Fruit fly (Drosophila melanogaster) whole organism, embryonic: ENCODE data around the gene CG12301.

Experiments
- BEAF-32 ChIP-seq: fragments of 200-800 bp; sonication (Bioruptor generic); optimal IDR thresholded peaks from 3 replicates; lab custom pipeline; 2017; ENCODE audit warnings: missing biosample characterization, missing genetic modification characterization, mild to moderate bottlenecking, moderate library complexity, missing genetic modification reagents
- CG10274 ChIP-seq: fragments of 200-800 bp; sonication (Bioruptor generic); optimal IDR thresholded peaks from 3 replicates; lab custom pipeline; 2017; ENCODE audit warnings: missing biosample characterization, mild to moderate bottlenecking, missing genetic modification characterization
- CG11696 ChIP-seq: fragments of 200-800 bp; sonication (Bioruptor generic); IDR thresholded peaks from 2 replicates; pipeline ENCODE4 v1.3.6; 2022; ENCODE audit warnings: missing biosample characterization, missing genetic modification characterization
- CG13287 ChIP-seq: fragments of 200-800 bp; sonication (Bioruptor generic); IDR thresholded peaks from 2 replicates; pipeline ENCODE4 v1.3.6; 2022; ENCODE audit warnings: missing biosample characterization, missing genetic modification characterization; ENCODE audit not compliant: partially characterized antibody
- CG14014 ChIP-seq: fragments of 200-800 bp; sonication (Bioruptor generic); IDR thresholded peaks from 2 replicates; pipeline ENCODE4 v1.3.6; 2022; ENCODE audit warnings: missing biosample characterization, missing genetic modification characterization
- CG14710 ChIP-seq: fragments of 200-800 bp; sonication (Bioruptor generic); optimal IDR thresholded peaks from 3 replicates; lab custom pipeline; 2019; ENCODE audit warnings: missing biosample characterization, mild to moderate bottlenecking, missing genetic modification characterization, moderate library complexity
- CG17361 ChIP-seq: fragments of 200-800 bp; sonication (Bioruptor generic); IDR thresholded peaks from 3 replicates; pipeline ENCODE4 v1.3.6; 2022; ENCODE audit warnings: missing biosample characterization, missing genetic modification characterization
- CG18262 ChIP-seq: fragments of 200-800 bp; optimal IDR thresholded peaks from 3 replicates; lab custom pipeline; 2019; ENCODE audit warnings: missing biosample characterization, mild to moderate bottlenecking, missing genetic modification characterization, moderate library complexity
- CG2129 ChIP-seq: fragments of 200-800 bp; sonication (Bioruptor generic); IDR thresholded peaks from 2 replicates; pipeline ENCODE4 v1.3.6; 2022; ENCODE audit warnings: missing biosample characterization, missing genetic modification characterization; ENCODE audit not compliant: partially characterized antibody
- CG2889 ChIP-seq: fragments of 200-800 bp; sonication (Bioruptor generic); IDR thresholded peaks from 3 replicates; pipeline ENCODE4 v1.3.6; 2022; ENCODE audit warnings: missing biosample characterization, missing genetic modification characterization
- CG6175 ChIP-seq: fragments of 200-800 bp; sonication (Bioruptor generic); IDR thresholded peaks from 3 replicates; pipeline ENCODE4 v1.3.6; 2022; ENCODE audit warnings: missing biosample characterization, missing genetic modification characterization
- CG7745 ChIP-seq: fragments of 200-800 bp; sonication (Bioruptor generic); optimal IDR thresholded peaks from 2 replicates; lab custom pipeline; 2018; ENCODE audit warnings: missing biosample characterization, mild to moderate bottlenecking, missing genetic modification characterization, moderate library complexity
- CG7963 ChIP-seq: fragments of 200-800 bp; sonication (Bioruptor generic); IDR thresholded peaks from 3 replicates; pipeline ENCODE4 v1.3.6; 2022; ENCODE audit warnings: missing biosample characterization, missing genetic modification characterization; ENCODE audit not compliant: partially characterized antibody
- CG8290 ChIP-seq, 3 experiments: fragments of 200-800 bp; sonication (Bioruptor generic); optimal IDR thresholded peaks; 2 replicates each; lab custom pipeline; 2016 to 2019; ENCODE audit warnings: missing biosample characterization in 3 of 3, missing genetic modification characterization in 3 of 3, mild to moderate bottlenecking in 2 of 3, moderate library complexity in 1 of 3
- Dip2 ChIP-seq: fragments of 200-800 bp; sonication (Bioruptor generic); IDR thresholded peaks from 2 replicates; pipeline ENCODE4 v1.3.6; 2022; ENCODE audit warnings: missing biosample characterization, missing genetic modification characterization
- Doc2 ChIP-seq: fragments of 200-800 bp; sonication (Bioruptor generic); IDR thresholded peaks from 2 replicates; pipeline ENCODE4 v1.3.6; 2022; ENCODE audit warnings: missing biosample characterization, missing genetic modification characterization
- Doc3 ChIP-seq: fragments of 200-800 bp; sonication (Bioruptor generic); IDR thresholded peaks from 3 replicates; pipeline ENCODE4 v1.3.6; 2022; ENCODE audit warnings: missing biosample characterization, missing genetic modification characterization; ENCODE audit not compliant: partially characterized antibody
- E2f2 ChIP-seq: fragments of 200-800 bp; sonication (Bioruptor generic); IDR thresholded peaks from 2 replicates; pipeline ENCODE4 v1.3.6; 2022; ENCODE audit warnings: missing biosample characterization, missing genetic modification characterization
- Fer3 ChIP-seq: fragments of 200-800 bp; sonication (Bioruptor generic); optimal IDR thresholded peaks from 2 replicates; lab custom pipeline; 2018; ENCODE audit warnings: missing biosample characterization, mild to moderate bottlenecking, missing genetic modification characterization, moderate library complexity
- Hand ChIP-seq: fragments of 200-800 bp; sonication (Bioruptor generic); optimal IDR thresholded peaks from 2 replicates; lab custom pipeline; 2017; ENCODE audit warnings: mild to moderate bottlenecking, missing biosample characterization, missing genetic modification reagents, missing genetic modification characterization
- MBD-R2 ChIP-seq: fragments of 200-800 bp; sonication (Bioruptor generic); IDR thresholded peaks from 2 replicates; pipeline ENCODE4 v1.3.6; 2022; ENCODE audit warnings: missing biosample characterization, missing genetic modification characterization
- Mes4 ChIP-seq: fragments of 200-800 bp; sonication (Bioruptor generic); optimal IDR thresholded peaks from 2 replicates; lab custom pipeline; 2016; ENCODE audit warnings: missing biosample characterization, missing genetic modification characterization
- Sry-δ ChIP-seq: fragments of 200-800 bp; sonication (Bioruptor generic); optimal IDR thresholded peaks from 2 replicates; lab custom pipeline; 2016; ENCODE audit warnings: missing biosample characterization, missing genetic modification characterization
- Trl ChIP-seq, 3 experiments: fragments of >200 bp in 2 of 3; fragments of 200-800 bp in 1 of 3; sonication (Bioruptor generic) in 1 of 3; optimal IDR thresholded peaks; 2 replicates in 1 of 3; 3 replicates in 2 of 3; lab custom pipeline; 2016 to 2017; ENCODE audit warnings: missing biosample characterization in 1 of 3, missing genetic modification characterization in 1 of 3
- ab ChIP-seq: fragments of 200-800 bp; sonication (Bioruptor generic); optimal IDR thresholded peaks from 2 replicates; lab custom pipeline; 2016; ENCODE audit warnings: missing biosample characterization, missing genetic modification characterization
- amos ChIP-seq: fragments of 200-800 bp; sonication (Bioruptor generic); IDR thresholded peaks from 2 replicates; pipeline ENCODE4 v1.3.6; 2022; ENCODE audit warnings: missing biosample characterization, missing genetic modification characterization; ENCODE audit not compliant: partially characterized antibody
- ato ChIP-seq: fragments of 200-800 bp; sonication (Bioruptor generic); IDR thresholded peaks from 2 replicates; pipeline ENCODE4 v1.3.6; 2022; ENCODE audit warnings: missing biosample characterization, missing genetic modification characterization; ENCODE audit not compliant: partially characterized antibody
- chinmo ChIP-seq: fragments of 200-800 bp; sonication (Bioruptor generic); IDR thresholded peaks from 4 replicates; pipeline ENCODE4 v1.3.6; 2022; ENCODE audit warnings: missing biosample characterization, missing genetic modification characterization; ENCODE audit not compliant: partially characterized antibody
- dmrt99B ChIP-seq: fragments of 200-800 bp; sonication (Bioruptor generic); optimal IDR thresholded peaks from 2 replicates; lab custom pipeline; 2018; ENCODE audit warnings: missing biosample characterization, mild to moderate bottlenecking, missing genetic modification characterization, moderate library complexity
- emc ChIP-seq: fragments of 200-800 bp; sonication (Bioruptor generic); optimal IDR thresholded peaks from 2 replicates; lab custom pipeline; 2016; ENCODE audit warnings: missing biosample characterization, missing genetic modification characterization
- ems ChIP-seq: fragments of 200-800 bp; sonication (Bioruptor generic); optimal IDR thresholded peaks from 3 replicates; lab custom pipeline; 2016; ENCODE audit warnings: missing biosample characterization, missing genetic modification characterization
- fd3F ChIP-seq: fragments of 200-800 bp; sonication (Bioruptor generic); optimal IDR thresholded peaks from 2 replicates; lab custom pipeline; 2018; ENCODE audit warnings: missing biosample characterization, mild to moderate bottlenecking, missing genetic modification characterization, moderate library complexity
- gce ChIP-seq: fragments of 200-800 bp; sonication (Bioruptor generic); IDR thresholded peaks from 3 replicates; pipeline ENCODE4 v1.3.6; 2022; ENCODE audit warnings: missing biosample characterization, missing genetic modification characterization
- gcm2 ChIP-seq: fragments of 200-800 bp; sonication (Bioruptor generic); optimal IDR thresholded peaks from 2 replicates; lab custom pipeline; 2016; ENCODE audit warnings: missing biosample characterization, missing genetic modification characterization
- hb ChIP-seq: fragments of 200-800 bp; sonication (Bioruptor generic); IDR thresholded peaks from 3 replicates; pipeline ENCODE4 v1.3.6; 2022; ENCODE audit warnings: missing biosample characterization, missing genetic modification characterization; ENCODE audit not compliant: partially characterized antibody
- knrl ChIP-seq: fragments of 200-800 bp; sonication (Bioruptor generic); IDR thresholded peaks from 3 replicates; pipeline ENCODE4 v1.3.6; 2022; ENCODE audit warnings: missing biosample characterization, missing genetic modification characterization; ENCODE audit not compliant: partially characterized antibody
- lmd ChIP-seq: fragments of 200-800 bp; sonication (Bioruptor generic); IDR thresholded peaks from 2 replicates; pipeline ENCODE4 v1.3.6; 2022; ENCODE audit warnings: missing biosample characterization, missing genetic modification characterization
- mirr ChIP-seq: fragments of 200-800 bp; sonication (Bioruptor generic); optimal IDR thresholded peaks from 3 replicates; lab custom pipeline; 2018; ENCODE audit warnings: missing biosample characterization, mild to moderate bottlenecking, missing genetic modification characterization
- pho ChIP-seq: fragments of 200-800 bp; sonication (Bioruptor generic); optimal IDR thresholded peaks from 2 replicates; lab custom pipeline; 2016; ENCODE audit warnings: missing biosample characterization, missing genetic modification characterization
- pum ChIP-seq: fragments of 200-800 bp; sonication (Bioruptor generic); optimal IDR thresholded peaks from 2 replicates; lab custom pipeline; 2016; ENCODE audit warnings: missing biosample characterization, missing genetic modification characterization
- schlank ChIP-seq: fragments of 200-800 bp; sonication (Bioruptor generic); optimal IDR thresholded peaks from 2 replicates; lab custom pipeline; 2018; ENCODE audit warnings: missing biosample characterization, mild to moderate bottlenecking, missing genetic modification characterization
- sens ChIP-seq: fragments of 200-800 bp; sonication (Bioruptor generic); peaks from one replicate; lab custom pipeline; 2016; ENCODE audit warnings: missing biosample characterization, missing genetic modification characterization
- sim ChIP-seq: fragments of 200-800 bp; sonication (Bioruptor generic); IDR thresholded peaks from 2 replicates; pipeline ENCODE4 v1.3.6; 2022; ENCODE audit warnings: missing biosample characterization, missing genetic modification characterization
- sna ChIP-seq: fragments of 200-800 bp; sonication (Bioruptor generic); IDR thresholded peaks from 2 replicates; pipeline ENCODE4 v1.3.6; 2022; ENCODE audit warnings: missing biosample characterization, missing genetic modification characterization; ENCODE audit not compliant: partially characterized antibody
- ssp ChIP-seq: fragments of 200-800 bp; sonication (Bioruptor generic); IDR thresholded peaks from 2 replicates; pipeline ENCODE4 v1.3.6; 2022; ENCODE audit warnings: missing biosample characterization, missing genetic modification characterization
- tgo ChIP-seq: fragments of 200-800 bp; sonication (Bioruptor generic); IDR thresholded peaks from 3 replicates; pipeline ENCODE4 v1.3.6; 2022; ENCODE audit warnings: missing biosample characterization, missing genetic modification characterization
- unc-4 ChIP-seq: fragments of 200-800 bp; sonication (Bioruptor generic); IDR thresholded peaks from 2 replicates; pipeline ENCODE4 v1.3.6; 2022; ENCODE audit warnings: missing biosample characterization, missing genetic modification characterization; ENCODE audit not compliant: partially characterized antibody
- vnd ChIP-seq: fragments of 200-800 bp; sonication (Bioruptor generic); IDR thresholded peaks from 3 replicates; pipeline ENCODE4 v1.3.6; 2022; ENCODE audit warnings: missing biosample characterization, missing genetic modification characterization; ENCODE audit not compliant: partially characterized antibody
- vvl ChIP-seq: fragments of 200-800 bp; sonication (Bioruptor generic); IDR thresholded peaks from 2 replicates; pipeline ENCODE4 v1.3.6; 2022; ENCODE audit warnings: missing biosample characterization, missing genetic modification characterization
- zen ChIP-seq: fragments of 200-800 bp; sonication (Bioruptor generic); optimal IDR thresholded peaks from 3 replicates; lab custom pipeline; 2018; ENCODE audit warnings: missing biosample characterization, mild to moderate bottlenecking, missing genetic modification characterization, moderate library complexity

The CG12301 gene

dm6 chr3L:15610109-15610508 lies 29.5 kb downstream of the CG12301 start, which contains the start of gene CG7650 (continued):
- TF ChIP-seq Mes4 (no peak), Trl (optimal IDR thresholded peaks at IDR 0.05; lab: Kevin White, UChicago) (no peak), Trl (GFP tag; optimal IDR thresholded peaks at IDR 0.05; lab: Kevin White, UChicago) (no peak), CG14710 (tag; lab: Kevin White, UChicago) (peak; percentile 64), Doc2 (GFP tag; lab: Robert Waterston, UW) (no peak), ab (GFP tag; lab: Kevin White, UChicago) (no peak), CG6175 (GFP tag; lab: Robert Waterston, UW) (no peak), schlank (tag; lab: Kevin White, UChicago) (no peak), CG13287 (peak; percentile 97), pum (no peak), CG17361 (GFP tag; lab: Robert Waterston, UW) (no peak), CG11696 (GFP tag; lab: Robert Waterston, UW) (no peak), tgo (GFP tag; lab: Robert Waterston, UW) (no peak), ems (GFP tag; lab: Kevin White, UChicago) (no peak), lmd (GFP tag; lab: Robert Waterston, UW) (no peak), amos (GFP tag; lab: Robert Waterston, UW) (peak; percentile 92), unc-4 (GFP tag; lab: Robert Waterston, UW) (peak; percentile 94), CG2129 (GFP tag; lab: Robert Waterston, UW) (peak; percentile 84), vnd (GFP tag; lab: Robert Waterston, UW) (peak; percentile 83), mirr (GFP tag; lab: Kevin White, UChicago) (no peak), sens (GFP tag; lab: Kevin White, UChicago) (peak; percentile 66), ssp (GFP tag; lab: Robert Waterston, UW) (no peak), Sry-δ (GFP tag; lab: Kevin White, UChicago) (peak; percentile 73), gce (GFP tag; lab: Robert Waterston, UW) (no peak), CG7745 (peak; percentile 96), zen (tag; lab: Kevin White, UChicago) (peak; percentile 77), Doc3 (peak; percentile 90), MBD-R2 (peak; percentile 68), ato (GFP tag; lab: Robert Waterston, UW) (peak; percentile 80), sim (no peak), CG18262 (tag; lab: Kevin White, UChicago) (no peak), vvl (peak; percentile 29; the same call in 1 of the 2 replicates), BEAF-32 (GFP tag; lab: Kevin White, UChicago) (peak; percentile 87), Fer3 (tag; lab: Kevin White, UChicago) (no peak), CG8290 (GFP tag; optimal IDR thresholded peaks at IDR 0.05; lab: Kevin White, UChicago) (no peak), CG8290 (tag; optimal IDR thresholded peaks at IDR 0.05; lab: Kevin White, UChicago) (no peak), Hand (GFP tag; lab: Kevin White, UChicago) (no peak), Dip2 (GFP tag; lab: Robert Waterston, UW) (no peak), CG7963 (peak; percentile 79), knrl (peak; percentile 86), CG14014 (GFP tag; lab: Robert Waterston, UW) (no peak), sna (peak; percentile 81), emc (GFP tag; lab: Kevin White, UChicago) (no peak), gcm2 (GFP tag; lab: Kevin White, UChicago) (no peak), pho (GFP tag; lab: Kevin White, UChicago) (no peak), hb (peak; percentile 81), fd3F (GFP tag; lab: Kevin White, UChicago) (no peak), CG10274 (GFP tag; lab: Kevin White, UChicago) (no peak), CG2889 (GFP tag; lab: Robert Waterston, UW) (no peak), E2f2 (peak; percentile 95), chinmo (GFP tag; lab: Robert Waterston, UW) (peak; percentile 87; the same call in 2 of the 4 replicates), dmrt99B (tag; lab: Kevin White, UChicago) (no peak)
